Worm (Caenorhabditis elegans) whole organism, L4/young adult: ENCODE measurements around the gene C15B12.3.

ENCODE experiments used
- W03F9.2 ChIP-seq: fragments of 150-350 bp; optimal IDR thresholded peaks from 2 replicates; lab custom pipeline; 2014; ENCODE audit warnings: missing biosample characterization, missing genetic modification characterization
- dao-5 ChIP-seq: sonication (generic microtip); optimal IDR thresholded peaks from 2 replicates; lab custom pipeline; 2016; ENCODE audit warnings: missing genotype, missing genetic modification characterization, moderate library complexity, missing compliant biosample characterization
- him-1 ChIP-seq: sonication (generic microtip); optimal IDR thresholded peaks from 2 replicates; lab custom pipeline; 2016; ENCODE audit warnings: missing genotype, missing genetic modification reagents, missing genetic modification characterization, missing compliant biosample characterization

Gene C15B12.3

ce11 chrX:6467462-6467861 lies at the start of gene C15B12.3:
Gene C15B12.3, minus strand, starts transcription at chrX:6467562.
- TF ChIP-seq him-1 (tag; lab: Kevin White, UChicago) = no peak
- TF ChIP-seq W03F9.2 = no peak
- TF ChIP-seq dao-5 (tag; lab: Kevin White, UChicago) = no peak

DNA sequence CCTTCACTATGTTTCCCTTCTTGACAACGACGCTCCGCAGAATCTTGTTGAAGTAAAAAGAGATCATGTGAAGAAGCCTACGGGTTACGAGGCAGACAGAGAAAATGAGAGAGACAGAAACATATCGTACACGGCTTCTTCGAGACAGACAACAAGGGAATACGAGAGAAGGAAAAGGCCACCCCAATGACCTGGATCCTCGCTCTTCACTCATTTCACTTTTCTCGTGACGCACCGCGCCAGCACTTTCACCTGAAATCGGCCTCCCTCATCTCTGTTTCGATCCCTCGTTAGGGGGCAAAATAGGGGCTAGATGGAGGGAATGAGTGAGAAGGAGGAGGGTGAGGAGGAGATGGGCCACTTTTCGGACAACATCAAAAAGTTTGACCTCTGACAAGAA lies 47.9 kb upstream of the C15B12.3 start:
- TF ChIP-seq dao-5 (tag; lab: Kevin White, UChicago) (no peak), him-1 (tag; lab: Kevin White, UChicago) (no peak), W03F9.2 (no peak)

- TF ChIP-seq him-1 (tag; lab: Kevin White, UChicago) (no peak), dao-5 (tag; lab: Kevin White, UChicago) (no peak), W03F9.2 (no peak)
Measured at ce11 chrX:6514466-6514865, 47.1 kb upstream of the C15B12.3 start.

DNA sequence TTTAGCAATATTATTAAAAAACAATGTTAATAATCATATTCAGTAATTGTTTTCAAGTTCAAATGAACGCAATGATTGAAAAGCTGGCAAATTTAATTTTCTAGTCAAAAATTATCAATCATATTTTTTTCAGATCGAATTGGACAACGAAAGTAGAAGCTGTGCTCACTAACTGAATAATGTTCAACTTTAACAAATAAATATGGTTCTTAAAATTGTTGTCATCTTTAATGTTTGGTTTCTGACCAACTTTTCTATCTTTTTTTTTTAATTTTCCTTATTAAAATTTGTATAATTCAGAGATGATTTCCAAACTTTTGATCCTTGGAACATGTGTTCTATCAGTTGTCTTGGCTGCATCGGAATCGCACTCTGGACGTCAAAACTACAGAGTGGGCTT lies 44.6 kb upstream of the C15B12.3 start, which contains the start of gene ttr-35:
TSS of gene ttr-35 (plus strand) at position 301 of the 400 bp plus-strand sequence.
- TF ChIP-seq him-1 (tag; lab: Kevin White, UChicago) = no peak
- TF ChIP-seq dao-5 (tag; lab: Kevin White, UChicago) = no peak
- TF ChIP-seq W03F9.2 = no peak

- TF ChIP-seq W03F9.2 (no peak), him-1 (tag; lab: Kevin White, UChicago) (no peak), dao-5 (tag; lab: Kevin White, UChicago) (no peak)
Measured at ce11 chrX:6510627-6511026, 43.3 kb upstream of the C15B12.3 start, which contains the start of gene ttr-36. Gene ttr-36, plus strand, starts transcription at chrX:6510927.

ce11 chrX:6509813-6510212 lies 42.5 kb upstream of the C15B12.3 start:
- TF ChIP-seq him-1 (tag; lab: Kevin White, UChicago) (no peak), W03F9.2 (no peak), dao-5 (tag; lab: Kevin White, UChicago) (no peak)

DNA sequence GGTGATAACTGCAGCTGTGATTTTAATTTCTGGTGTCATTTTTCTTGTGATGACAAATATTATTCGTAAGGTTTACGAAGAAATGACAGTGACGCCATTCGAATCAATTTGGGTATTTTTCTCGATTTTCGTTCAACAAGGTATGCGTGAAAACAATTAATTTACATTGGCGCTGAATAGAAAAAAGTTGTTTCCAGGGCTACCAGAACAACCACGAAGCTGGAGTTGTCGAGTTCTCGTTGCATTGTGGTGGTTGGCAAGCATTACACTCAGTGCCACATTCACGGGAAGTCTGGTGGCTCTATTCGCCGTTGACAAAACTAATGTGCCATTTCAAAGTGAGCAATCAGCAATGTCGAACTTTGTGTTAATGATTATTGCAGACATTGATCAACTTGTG lies 40.4 kb upstream of the C15B12.3 start:
- no peak for TF ChIP-seq W03F9.2
- no peak for TF ChIP-seq him-1 (tag; lab: Kevin White, UChicago)
- TF ChIP-seq dao-5 (tag; lab: Kevin White, UChicago) = no peak

- TF ChIP-seq W03F9.2 = no peak
Measured at ce11 chrX:6505662-6506061, 38.3 kb upstream of the C15B12.3 start, which contains the start of gene glr-8. Gene glr-8, plus strand, starts transcription at chrX:6505980.

- TF ChIP-seq him-1 (tag; lab: Kevin White, UChicago) = no peak
- TF ChIP-seq W03F9.2 = no peak
- TF ChIP-seq dao-5 (tag; lab: Kevin White, UChicago) = no peak
Measured at ce11 chrX:6505008-6505407, 37.6 kb upstream of the C15B12.3 start, which contains the start of gene cdf-1. Gene cdf-1, minus strand, starts transcription at chrX:6505143.

ce11 chrX:6503148-6503547 lies 35.8 kb upstream of the C15B12.3 start:
- TF ChIP-seq dao-5 (tag; lab: Kevin White, UChicago) (no peak), W03F9.2 (no peak)

- TF ChIP-seq him-1 (tag; lab: Kevin White, UChicago) = no peak
- no peak for TF ChIP-seq dao-5 (tag; lab: Kevin White, UChicago)
- TF ChIP-seq W03F9.2 = no peak
Measured at ce11 chrX:6499736-6500135, 32.4 kb upstream of the C15B12.3 start, which contains the start of gene actl-1. Gene actl-1, minus strand, starts transcription at chrX:6499836.

- TF ChIP-seq him-1 (tag; lab: Kevin White, UChicago) (no peak), dao-5 (tag; lab: Kevin White, UChicago) (no peak), W03F9.2 (no peak)
Measured at ce11 chrX:6484780-6485179, 17.4 kb upstream of the C15B12.3 start, which contains the start of gene gar-1. Gene gar-1, minus strand, starts transcription at chrX:6484880.

ce11 chrX:6476540-6476939 lies 9.2 kb upstream of the C15B12.3 start, which contains the start of gene C15B12.1:
Gene C15B12.1, plus strand, starts transcription at chrX:6476810.
- TF ChIP-seq dao-5 (tag; lab: Kevin White, UChicago) = no peak
- TF ChIP-seq him-1 (tag; lab: Kevin White, UChicago) = no peak
- no peak for TF ChIP-seq W03F9.2

DNA sequence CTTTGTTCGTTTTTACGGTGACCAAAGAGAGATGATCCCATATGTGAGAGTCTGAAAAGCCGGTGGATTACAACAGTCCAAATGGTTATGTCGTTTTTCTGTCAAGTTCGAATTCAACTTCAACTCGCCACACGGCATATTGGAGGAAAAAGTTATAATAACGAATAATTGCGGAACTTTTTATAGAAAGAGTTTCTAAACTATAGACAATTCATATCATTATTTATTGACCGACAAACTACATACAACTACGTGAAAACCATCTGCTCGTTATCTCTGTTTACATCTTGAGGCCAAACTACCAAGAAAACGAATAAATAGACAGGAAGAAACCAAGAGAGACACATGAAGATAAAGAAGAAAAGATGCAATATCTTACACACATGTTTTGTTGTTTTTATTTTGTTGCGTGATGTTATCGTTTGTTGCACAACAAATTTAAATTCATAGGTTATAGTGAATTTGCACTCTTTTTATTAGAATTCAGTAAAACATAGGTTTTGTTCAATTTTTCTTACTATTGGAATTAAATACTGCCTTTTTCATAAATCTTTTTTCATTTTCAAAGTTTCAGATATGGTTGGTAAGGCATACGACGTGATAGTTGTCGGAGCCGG lies 6.4 kb upstream of the C15B12.3 start, which contains the start of the genes C15B12.4 and C15B12.8:
TSS of gene C15B12.4 (minus strand) at position 51 of the 617 bp plus-strand sequence.
TSS of gene C15B12.8 (plus strand) at position 567 of the 617 bp plus-strand sequence.
- TF ChIP-seq W03F9.2 (no peak), dao-5 (tag; lab: Kevin White, UChicago) (no peak), him-1 (tag; lab: Kevin White, UChicago) (no peak)

- TF ChIP-seq him-1 (tag; lab: Kevin White, UChicago) = no peak
- no peak for TF ChIP-seq dao-5 (tag; lab: Kevin White, UChicago)
- no peak for TF ChIP-seq W03F9.2
Measured at ce11 chrX:6468499-6468898, 1.1 kb upstream of the C15B12.3 start, which contains the start of gene C15B12.9. Gene C15B12.9, plus strand, starts transcription at chrX:6468799.
